Worm (Caenorhabditis elegans) whole organism, L2 larva: Measurements from ENCODE around the gene ddx-19.

Source experiments
- F13H6.1 ChIP-seq: sonication (generic microtip); optimal IDR thresholded peaks from 2 replicates; lab custom pipeline; 2016; ENCODE audit warnings: missing genetic modification characterization, missing compliant biosample characterization
- R02D3.7 ChIP-seq: fragments of 150-350 bp; optimal IDR thresholded peaks from 2 replicates; lab custom pipeline; 2014; ENCODE audit warnings: missing biosample characterization, missing genetic modification characterization
- Y55F3AM.14 ChIP-seq: fragments of 200-800 bp; sonication (Bioruptor generic); optimal IDR thresholded peaks from 2 replicates; lab custom pipeline; 2018; ENCODE audit warnings: mild to moderate bottlenecking, missing genetic modification characterization, missing compliant biosample characterization
- alr-1 ChIP-seq: fragments of 150-350 bp; optimal IDR thresholded peaks from 2 replicates; lab custom pipeline; 2014; ENCODE audit warnings: missing biosample characterization, missing genetic modification characterization
- aly-2 ChIP-seq: fragments of 150-350 bp; optimal IDR thresholded peaks from 2 replicates; lab custom pipeline; 2014; ENCODE audit warnings: missing biosample characterization, missing genetic modification characterization
- blmp-1 ChIP-seq: sonication (generic microtip); optimal IDR thresholded peaks from 2 replicates; lab custom pipeline; 2017; ENCODE audit warnings: missing genetic modification characterization, mild to moderate bottlenecking, missing compliant biosample characterization, antibody characterized with exemption, moderate library complexity; ENCODE audit not compliant: insufficient read depth
- ceh-16 ChIP-seq: fragments of 150-350 bp; optimal IDR thresholded peaks from 2 replicates; lab custom pipeline; 2014; ENCODE audit warnings: missing biosample characterization, missing genetic modification characterization
- crh-2 ChIP-seq: sonication (generic microtip); optimal IDR thresholded peaks from 2 replicates; lab custom pipeline; 2017; ENCODE audit warnings: missing biosample characterization, missing genetic modification characterization
- dmd-4 ChIP-seq: sonication (generic microtip); optimal IDR thresholded peaks from 2 replicates; lab custom pipeline; 2017; ENCODE audit warnings: missing biosample characterization, missing genetic modification characterization
- elt-1 ChIP-seq: fragments of 150-350 bp; optimal IDR thresholded peaks from 2 replicates; lab custom pipeline; 2014; ENCODE audit warnings: missing biosample characterization, missing genetic modification characterization
- elt-3 ChIP-seq: sonication (generic microtip); optimal IDR thresholded peaks from 2 replicates; lab custom pipeline; 2017; ENCODE audit warnings: missing biosample characterization, missing genetic modification characterization
- fos-1 ChIP-seq: fragments of 150-350 bp; optimal IDR thresholded peaks from 2 replicates; lab custom pipeline; 2014; ENCODE audit warnings: missing biosample characterization, missing genetic modification characterization
- gmeb-1 ChIP-seq: fragments of 150-350 bp; optimal IDR thresholded peaks from 2 replicates; lab custom pipeline; 2014; ENCODE audit warnings: missing biosample characterization, missing genetic modification characterization
- lin-11 ChIP-seq: fragments of 150-350 bp; sonication (generic microtip); optimal IDR thresholded peaks from 2 replicates; lab custom pipeline; 2014; ENCODE audit warnings: missing biosample characterization, missing genetic modification characterization, inconsistent platforms, mixed read lengths
- lin-13 ChIP-seq: fragments of 150-350 bp; optimal IDR thresholded peaks from 2 replicates; lab custom pipeline; 2014; ENCODE audit warnings: missing biosample characterization, missing genetic modification reagents, missing genetic modification characterization
- lin-39 ChIP-seq: fragments of 150-350 bp; optimal IDR thresholded peaks from 2 replicates; lab custom pipeline; 2014; ENCODE audit warnings: missing biosample characterization, missing genetic modification reagents, missing genetic modification characterization
- lsy-2 ChIP-seq, 2 experiments: fragments of 150-350 bp in 1 of 2; sonication (generic microtip) in 1 of 2; optimal IDR thresholded peaks; 2 replicates each; lab custom pipeline; 2014 to 2017; ENCODE audit warnings: missing biosample characterization in 2 of 2, missing genetic modification characterization in 2 of 2
- mab-5 ChIP-seq: fragments of 150-350 bp; optimal IDR thresholded peaks from 2 replicates; lab custom pipeline; 2014; ENCODE audit warnings: missing biosample characterization, missing genetic modification characterization
- mdl-1 ChIP-seq, 2 experiments: fragments of 150-350 bp in 1 of 2; sonication (generic microtip) in 1 of 2; optimal IDR thresholded peaks; 2 replicates each; lab custom pipeline; 2017; ENCODE audit warnings: missing biosample characterization in 2 of 2, missing genetic modification characterization in 2 of 2
- nhr-10 ChIP-seq: sonication (generic microtip); optimal IDR thresholded peaks from 2 replicates; lab custom pipeline; 2017; ENCODE audit warnings: missing biosample characterization, missing genetic modification characterization
- nhr-11 ChIP-seq: fragments of 150-350 bp; optimal IDR thresholded peaks from 2 replicates; lab custom pipeline; 2014; ENCODE audit warnings: missing biosample characterization, missing genetic modification characterization
- nhr-129 ChIP-seq: fragments of 150-350 bp; optimal IDR thresholded peaks from 2 replicates; lab custom pipeline; 2014; ENCODE audit warnings: missing biosample characterization, missing genetic modification characterization
- nhr-21 ChIP-seq: fragments of 150-350 bp; optimal IDR thresholded peaks from 2 replicates; lab custom pipeline; 2014; ENCODE audit warnings: missing biosample characterization, missing genetic modification characterization
- nhr-23 ChIP-seq: fragments of 150-350 bp; optimal IDR thresholded peaks from 2 replicates; lab custom pipeline; 2014; ENCODE audit warnings: missing biosample characterization, missing genetic modification reagents, missing genetic modification characterization
- nhr-237 ChIP-seq: fragments of 150-350 bp; optimal IDR thresholded peaks from 2 replicates; lab custom pipeline; 2014; ENCODE audit warnings: missing biosample characterization, missing genetic modification characterization
- nhr-25 ChIP-seq: fragments of 150-350 bp; sonication (generic microtip); optimal IDR thresholded peaks from 3 replicates; lab custom pipeline; 2014; ENCODE audit warnings: missing biosample characterization, missing genetic modification characterization
- nhr-6 ChIP-seq: fragments of 150-350 bp; optimal IDR thresholded peaks from 2 replicates; lab custom pipeline; 2014; ENCODE audit warnings: missing biosample characterization, missing genetic modification characterization
- nhr-77 ChIP-seq: fragments of 150-350 bp; optimal IDR thresholded peaks from 2 replicates; lab custom pipeline; 2014; ENCODE audit warnings: missing biosample characterization, missing genetic modification characterization
- peb-1 ChIP-seq: fragments of 150-350 bp; optimal IDR thresholded peaks from 2 replicates; lab custom pipeline; 2014; ENCODE audit warnings: missing biosample characterization, missing genetic modification characterization
- sma-9 ChIP-seq, 2 experiments: fragments of 150-350 bp in 1 of 2; sonication (generic microtip) in 1 of 2; optimal IDR thresholded peaks; 2 replicates each; lab custom pipeline; 2014 to 2016; ENCODE audit warnings: missing genetic modification characterization in 2 of 2, mild to moderate bottlenecking in 1 of 2, missing biosample characterization in 1 of 2, missing compliant biosample characterization in 1 of 2, missing genetic modification reagents in 1 of 2, moderate library complexity in 1 of 2
- snpc-4 ChIP-seq: fragments of 150-350 bp; optimal IDR thresholded peaks from 2 replicates; lab custom pipeline; 2014; ENCODE audit warnings: missing biosample characterization, missing genetic modification characterization
- unc-39 ChIP-seq: fragments of 150-350 bp; optimal IDR thresholded peaks from 2 replicates; lab custom pipeline; 2014; ENCODE audit warnings: missing biosample characterization, missing genetic modification characterization
- unc-62 ChIP-seq: fragments of 150-350 bp; optimal IDR thresholded peaks from 2 replicates; lab custom pipeline; 2014; ENCODE audit warnings: missing biosample characterization, missing genetic modification reagents, missing genetic modification characterization
- ztf-1 ChIP-seq: fragments of 200-800 bp; sonication (Bioruptor generic); conservative IDR thresholded peaks from 2 replicates; pipeline ENCODE4 v1.3.6; 2022; ENCODE audit warnings: missing genetic modification characterization, missing compliant biosample characterization
- ztf-11 ChIP-seq: sonication (generic microtip); optimal IDR thresholded peaks from 2 replicates; lab custom pipeline; 2017; ENCODE audit warnings: missing biosample characterization, missing genetic modification characterization
- ztf-4 ChIP-seq: fragments of 150-350 bp; optimal IDR thresholded peaks from 2 replicates; lab custom pipeline; 2014; ENCODE audit warnings: missing biosample characterization, missing genetic modification characterization

Gene ddx-19

ce11 chrII:8897244-8897643 lies 12.5 kb downstream of the ddx-19 start:
- TF ChIP-seq nhr-6 (tag; lab: Kevin White, UChicago) (no peak), nhr-23 (tag; lab: Kevin White, UChicago) (no peak), crh-2 (tag; lab: Kevin White, UChicago) (no peak), dmd-4 (tag; lab: Kevin White, UChicago) (no peak), blmp-1 (no peak), nhr-21 (tag; lab: Kevin White, UChicago) (no peak), nhr-129 (tag; lab: Kevin White, UChicago) (no peak), snpc-4 (tag; lab: Kevin White, UChicago) (no peak), mdl-1 (tag; optimal IDR thresholded peaks at IDR 0.05; lab: Kevin White, UChicago) (no peak), gmeb-1 (no peak), unc-39 (tag; lab: Kevin White, UChicago) (no peak), nhr-77 (no peak), R02D3.7 (tag; lab: Kevin White, UChicago) (no peak), lin-39 (tag; lab: Kevin White, UChicago) (no peak), unc-62 (GFP tag; lab: Kevin White, UChicago) (no peak), nhr-237 (tag; lab: Kevin White, UChicago) (no peak), lin-13 (no peak), Y55F3AM.14 (GFP tag; lab: Kevin White, UChicago) (no peak), nhr-25 (tag; lab: Kevin White, UChicago) (no peak), nhr-10 (tag; lab: Kevin White, UChicago) (no peak)

ce11 chrII:8898582-8899356 lies 14.1 kb downstream of the ddx-19 start:
- no peak for TF ChIP-seq blmp-1
- TF ChIP-seq aly-2: no peak
- TF ChIP-seq ceh-16 (tag; lab: Kevin White, UChicago): no peak
- TF ChIP-seq fos-1 (tag; lab: Kevin White, UChicago): no peak
- no peak for TF ChIP-seq snpc-4 (tag; lab: Kevin White, UChicago)
- no peak for TF ChIP-seq gmeb-1
- TF ChIP-seq mab-5 (tag; lab: Kevin White, UChicago): no peak
- TF ChIP-seq lin-11: no peak
- TF ChIP-seq peb-1 (tag; lab: Kevin White, UChicago): no peak
- TF ChIP-seq elt-3: no peak
- no peak for TF ChIP-seq lin-13
- TF ChIP-seq crh-2 (tag; lab: Kevin White, UChicago): no peak
- TF ChIP-seq nhr-129 (tag; lab: Kevin White, UChicago): no peak
- TF ChIP-seq Y55F3AM.14 (GFP tag; lab: Kevin White, UChicago): no peak
- no peak for TF ChIP-seq nhr-25 (tag; lab: Kevin White, UChicago)
- TF ChIP-seq nhr-23 (tag; lab: Kevin White, UChicago): no peak
- no peak for TF ChIP-seq sma-9 (GFP tag; optimal IDR thresholded peaks at IDR 0.05; lab: Kevin White, UChicago)
- TF ChIP-seq sma-9 (tag; optimal IDR thresholded peaks at IDR 0.05; lab: Kevin White, UChicago): no peak
- no peak for TF ChIP-seq alr-1 (tag; lab: Kevin White, UChicago)
- no peak for TF ChIP-seq F13H6.1
- no peak for TF ChIP-seq dmd-4 (tag; lab: Kevin White, UChicago)

- no peak for TF ChIP-seq nhr-23 (tag; lab: Kevin White, UChicago)
- no peak for TF ChIP-seq ztf-11
- no peak for TF ChIP-seq sma-9 (GFP tag; optimal IDR thresholded peaks at IDR 0.05; lab: Kevin White, UChicago)
- TF ChIP-seq sma-9 (tag; optimal IDR thresholded peaks at IDR 0.05; lab: Kevin White, UChicago): no peak
- no peak for TF ChIP-seq gmeb-1
- TF ChIP-seq alr-1 (tag; lab: Kevin White, UChicago): no peak
- TF ChIP-seq elt-3: no peak
- TF ChIP-seq dmd-4 (tag; lab: Kevin White, UChicago): no peak
- no peak for TF ChIP-seq ztf-4
- TF ChIP-seq elt-1 (tag; lab: Kevin White, UChicago): no peak
- no peak for TF ChIP-seq nhr-6 (tag; lab: Kevin White, UChicago)
- no peak for TF ChIP-seq lin-39 (tag; lab: Kevin White, UChicago)
- TF ChIP-seq ztf-1: no peak
- TF ChIP-seq nhr-11 (tag; lab: Kevin White, UChicago): no peak
- no peak for TF ChIP-seq lsy-2 (tag; optimal IDR thresholded peaks at IDR 0.05; lab: Kevin White, UChicago)
Measured at ce11 chrII:8899357-8899748, 14.7 kb downstream of the ddx-19 start.
